Worm (Caenorhabditis elegans) whole organism, early embryonic: ENCODE results near the gene C08F11.12.

Experiments used
- ama-1 ChIP-seq: fragments of 150-350 bp; optimal IDR thresholded peaks from 2 replicates; lab custom pipeline; 2014
- ceh-36 ChIP-seq: sonication (generic microtip); optimal IDR thresholded peaks from 2 replicates; lab custom pipeline; 2016; ENCODE audit warnings: missing genetic modification characterization, inconsistent platforms, missing compliant biosample characterization
- tra-4 ChIP-seq: sonication (generic microtip); optimal IDR thresholded peaks from 2 replicates; lab custom pipeline; 2017; ENCODE audit warnings: missing genetic modification characterization, missing compliant biosample characterization

DNA sequence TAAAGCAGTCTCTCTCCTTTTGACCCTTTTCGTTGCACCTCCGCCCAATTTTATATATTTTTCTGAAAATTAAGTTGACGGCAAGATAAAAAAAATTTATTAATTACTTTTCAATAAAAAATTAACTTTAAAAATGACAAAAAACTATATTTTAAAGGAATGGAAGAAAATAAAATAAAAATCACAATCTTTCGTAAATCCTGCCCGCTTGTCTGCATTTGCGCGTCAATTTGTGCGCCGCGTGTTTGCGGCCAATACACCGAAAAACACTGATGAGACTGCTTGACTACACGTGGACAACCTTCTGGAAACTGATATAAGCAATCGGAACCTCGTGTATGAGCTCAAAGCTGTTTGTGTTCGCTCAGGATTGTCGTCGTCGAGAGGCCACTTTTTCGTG is 14.3 kb downstream of the C08F11.12 start, which contains the start of gene C08F11.7:
- no peak for TF ChIP-seq ama-1 (lab: Kevin White, UChicago)
- TF ChIP-seq tra-4 (tag; lab: Kevin White, UChicago), result no peak
- no peak for TF ChIP-seq ceh-36 (tag; lab: Kevin White, UChicago)
